Fruit fly (Drosophila melanogaster): ENCODE measurements around the gene Dna2.

Dna2 gene

dm6 chrX:10020857-10021256 lies 10.6 kb downstream of the Dna2 start:
- TF ChIP-seq Met (GFP tag; optimal IDR thresholded peaks at IDR 0.05), result no peak
- no peak for TF ChIP-seq fd59A (GFP tag; optimal IDR thresholded peaks at IDR 0.05)

- TF ChIP-seq CG16779 (tag; optimal IDR thresholded peaks at IDR 0.05) (peak; percentile 24), salr (GFP tag; optimal IDR thresholded peaks at IDR 0.05) (no peak), Met (GFP tag; optimal IDR thresholded peaks at IDR 0.05) (peak; percentile 34), fd85E (GFP tag; optimal IDR thresholded peaks at IDR 0.05) (no peak), CG9139 (GFP tag; optimal IDR thresholded peaks at IDR 0.05) (peak; percentile 45), cyc (GFP tag; optimal IDR thresholded peaks at IDR 0.05) (no peak), CG11294 (GFP tag; IDR thresholded peaks at IDR 0.05) (no peak), ss (GFP tag; optimal IDR thresholded peaks at IDR 0.05) (peak; percentile 48 to 81), CG3919 (GFP tag; optimal IDR thresholded peaks at IDR 0.05) (peak; percentile 17), acj6 (GFP tag; optimal IDR thresholded peaks at IDR 0.05) (no peak), pdm3 (GFP tag; optimal IDR thresholded peaks at IDR 0.05) (no peak), Sox15 (GFP tag; optimal IDR thresholded peaks at IDR 0.05) (no peak), Ets96B (tag; optimal IDR thresholded peaks at IDR 0.05) (no peak), CG32006 (GFP tag; optimal IDR thresholded peaks at IDR 0.05) (no peak), CG34406 (GFP tag; optimal IDR thresholded peaks at IDR 0.05) (peak; percentile 38), Sox14 (GFP tag; optimal IDR thresholded peaks at IDR 0.05) (no peak), CG15336 (GFP tag; IDR thresholded peaks at IDR 0.05) (0 out of 2 replicates have a peak, but pooled peaks have one; percentile 25), CG7368 (GFP tag; optimal IDR thresholded peaks at IDR 0.05) (peak; percentile 32), CG6163 (GFP tag; IDR thresholded peaks at IDR 0.05) (peak; percentile 55; the same call in 2 of the 3 replicates), lz (GFP tag; optimal IDR thresholded peaks at IDR 0.05) (no peak), CG6854 (GFP tag; optimal IDR thresholded peaks at IDR 0.05) (peak; percentile 55), CG11762 (GFP tag; optimal IDR thresholded peaks at IDR 0.05; ENCODE audit: insufficient read depth) (no peak), net (GFP tag; optimal IDR thresholded peaks at IDR 0.05) (peak; percentile 48), Blimp-1 (GFP tag; optimal IDR thresholded peaks at IDR 0.05) (peak; percentile 45), CG1621 (tag; optimal IDR thresholded peaks at IDR 0.05) (no peak), CG3032 (tag; optimal IDR thresholded peaks at IDR 0.05) (no peak), CG8319 (GFP tag; optimal IDR thresholded peaks at IDR 0.05) (no peak), CG6808 (GFP tag; optimal IDR thresholded peaks at IDR 0.05) (peak; percentile 38), CG8119 (GFP tag; IDR thresholded peaks at IDR 0.05) (peak; percentile 46; the same call in 1 of the 3 replicates), CG8632 (GFP tag; optimal IDR thresholded peaks at IDR 0.05) (peak; percentile 35), Eip75B (GFP tag; optimal IDR thresholded peaks at IDR 0.05) (peak; percentile 0), esn (GFP tag; optimal IDR thresholded peaks at IDR 0.05) (no peak), Eip78C (GFP tag) (peak; percentile 80), eg (GFP tag; IDR thresholded peaks at IDR 0.05) (peak; percentile 61), achi (GFP tag; optimal IDR thresholded peaks at IDR 0.05) (peak; percentile 3), Gug (GFP tag; IDR thresholded peaks at IDR 0.05) (no peak), dac (GFP tag; optimal IDR thresholded peaks at IDR 0.05) (no peak), OdsH (GFP tag; optimal IDR thresholded peaks at IDR 0.05) (no peak), CG10669 (GFP tag; optimal IDR thresholded peaks at IDR 0.05) (peak; percentile 12), Smox (GFP tag; optimal IDR thresholded peaks at IDR 0.05) (no peak), Hr39 (GFP tag; optimal IDR thresholded peaks at IDR 0.05) (no peak), dsx (GFP tag; optimal IDR thresholded peaks at IDR 0.05; ENCODE audit: poor library complexity, severe bottlenecking) (no peak), Sox102F (GFP tag; optimal IDR thresholded peaks at IDR 0.05) (peak; percentile 53), CG4318 (GFP tag; optimal IDR thresholded peaks at IDR 0.05) (no peak), CG10631 (GFP tag; optimal IDR thresholded peaks at IDR 0.05) (no peak)
Measured at dm6 chrX:10021809-10022208, 11.5 kb downstream of the Dna2 start.

All from whole organism, prepupa.